Worm (Caenorhabditis elegans) whole organism, young adult: ENCODE data around the gene med-2.
A peak's percentile ranks its signal among the peaks of the same experiment; 100 is the strongest.

Experiments used
- B0035.1 ChIP-seq: sonication (generic microtip); optimal IDR thresholded peaks from 2 replicates; lab custom pipeline; 2016; ENCODE audit warnings: missing genetic modification characterization, mild to moderate bottlenecking, missing compliant biosample characterization, missing genotype, missing genetic modification reagents
- D2030.7 ChIP-seq: fragments of 200-800 bp; sonication (Bioruptor generic); IDR thresholded peaks from 2 replicates; pipeline ENCODE4 v1.3.6; 2022; ENCODE audit warnings: missing genetic modification reagents, missing genetic modification characterization, missing compliant biosample characterization
- F23B12.7 ChIP-seq: sonication (generic microtip); optimal IDR thresholded peaks from 2 replicates; lab custom pipeline; 2017; ENCODE audit warnings: missing genetic modification characterization, mild to moderate bottlenecking, missing compliant biosample characterization, antibody characterized with exemption, moderate library complexity; ENCODE audit not compliant: insufficient read depth
- F55B11.4 ChIP-seq: sonication (generic microtip); optimal IDR thresholded peaks from 2 replicates; lab custom pipeline; 2016; ENCODE audit warnings: missing compliant biosample characterization, missing genetic modification characterization, borderline replicate concordance; ENCODE audit not compliant: insufficient read depth
- F57A8.1 ChIP-seq: fragments of 200-800 bp; sonication (Bioruptor generic); optimal IDR thresholded peaks from 2 replicates; lab custom pipeline; 2018; ENCODE audit warnings: mild to moderate bottlenecking, missing genetic modification characterization, moderate library complexity, missing compliant biosample characterization
- K11D2.4 ChIP-seq: fragments of 200-800 bp; sonication (Bioruptor generic); IDR thresholded peaks from 2 replicates; pipeline ENCODE4 v1.3.6; 2022; ENCODE audit warnings: missing genetic modification reagents, missing genetic modification characterization, missing compliant biosample characterization
- ZK185.1 ChIP-seq: sonication (generic microtip); optimal IDR thresholded peaks from 2 replicates; lab custom pipeline; 2016; ENCODE audit warnings: mild to moderate bottlenecking, missing genetic modification characterization, missing compliant biosample characterization; ENCODE audit not compliant: poor library complexity, severe bottlenecking
- ama-1 ChIP-seq, 3 experiments: fragments of 150-350 bp in 1 of 3; sonication (generic microtip) in 2 of 3; optimal IDR thresholded peaks; 2 replicates each; lab custom pipeline; 2014 to 2018; ENCODE audit warnings: missing biosample characterization in 2 of 3, missing genetic modification characterization in 2 of 3, missing genetic modification reagents in 2 of 3
- aptf-2 ChIP-seq: fragments of 200-800 bp; sonication (Bioruptor generic); conservative IDR thresholded peaks from 2 replicates; pipeline ENCODE4 v1.3.6; 2022; ENCODE audit warnings: missing genetic modification reagents, missing genetic modification characterization, missing compliant biosample characterization
- cebp-1 ChIP-seq, 2 experiments: fragments of 200-800 bp in 1 of 2; sonication (Bioruptor generic) in 1 of 2; sonication (generic microtip) in 1 of 2; IDR thresholded peaks in 1 of 2; optimal IDR thresholded peaks in 1 of 2; 2 replicates each; pipeline versions ENCODE4 v1.3.6 to Lab custom; 2017 to 2022; ENCODE audit warnings: missing compliant biosample characterization in 2 of 2, missing genetic modification characterization in 2 of 2, mild to moderate bottlenecking in 1 of 2, missing genetic modification reagents in 1 of 2, moderate library complexity in 1 of 2
- dpff-1 ChIP-seq: sonication (generic microtip); optimal IDR thresholded peaks from 2 replicates; lab custom pipeline; 2017; ENCODE audit warnings: mild to moderate bottlenecking, missing genetic modification characterization, missing compliant biosample characterization
- egl-44 ChIP-seq: fragments of 200-800 bp; sonication (Bioruptor generic); IDR thresholded peaks from 2 replicates; pipeline ENCODE4 v1.3.6; 2022; ENCODE audit warnings: missing genetic modification reagents, missing genetic modification characterization, missing compliant biosample characterization
- egrh-3 ChIP-seq: fragments of 200-800 bp; sonication (Bioruptor generic); IDR thresholded peaks from 2 replicates; pipeline ENCODE4 v1.3.6; 2022; ENCODE audit warnings: missing genetic modification reagents, missing genetic modification characterization, missing compliant biosample characterization
- lag-1 ChIP-seq: fragments of 200-800 bp; sonication (Bioruptor generic); IDR thresholded peaks from 2 replicates; pipeline ENCODE4 v1.3.6; 2022; ENCODE audit warnings: missing genetic modification reagents, missing genetic modification characterization, missing compliant biosample characterization
- let-526 ChIP-seq: fragments of 200-800 bp; sonication (Bioruptor generic); IDR thresholded peaks from 2 replicates; pipeline ENCODE4 v1.3.6; 2022; ENCODE audit warnings: missing genetic modification reagents, missing genetic modification characterization, missing compliant biosample characterization
- lin-35 ChIP-seq, 3 experiments: fragments of 150-350 bp in 2 of 3; sonication (generic microtip) in 1 of 3; optimal IDR thresholded peaks; 2 replicates each; lab custom pipeline; 2014 to 2018; ENCODE audit warnings: missing biosample characterization in 3 of 3, missing genetic modification characterization in 3 of 3, missing genetic modification reagents in 3 of 3
- lin-54 ChIP-seq: fragments of 200-800 bp; sonication (Bioruptor generic); optimal IDR thresholded peaks from 2 replicates; lab custom pipeline; 2018; ENCODE audit warnings: mild to moderate bottlenecking, missing genetic modification characterization, missing compliant biosample characterization
- lsy-27 ChIP-seq: sonication (generic microtip); optimal IDR thresholded peaks from 2 replicates; lab custom pipeline; 2017; ENCODE audit warnings: missing genetic modification characterization, mild to moderate bottlenecking, missing compliant biosample characterization, antibody characterized with exemption, missing genotype, borderline replicate concordance; ENCODE audit not compliant: insufficient read depth
- madf-10 ChIP-seq: sonication (generic microtip); optimal IDR thresholded peaks from 2 replicates; lab custom pipeline; 2016; ENCODE audit warnings: mild to moderate bottlenecking, missing genetic modification characterization, missing compliant biosample characterization
- mes-4 ChIP-seq: sonication (generic microtip); optimal IDR thresholded peaks from 2 replicates; lab custom pipeline; 2016; ENCODE audit warnings: missing genotype, missing genetic modification characterization, missing compliant biosample characterization
- mxl-1 ChIP-seq: sonication (generic microtip); optimal IDR thresholded peaks from 2 replicates; lab custom pipeline; 2016; ENCODE audit warnings: missing genetic modification characterization, missing compliant biosample characterization
- nfya-1 ChIP-seq: sonication (generic microtip); optimal IDR thresholded peaks from 2 replicates; lab custom pipeline; 2017; ENCODE audit warnings: antibody characterized with exemption, missing compliant biosample characterization, missing genetic modification characterization, borderline replicate concordance; ENCODE audit not compliant: insufficient read depth
- nhr-90 ChIP-seq: sonication (generic microtip); optimal IDR thresholded peaks from 2 replicates; lab custom pipeline; 2016; ENCODE audit warnings: missing genotype, mild to moderate bottlenecking, missing genetic modification characterization, missing compliant biosample characterization
- pha-4 ChIP-seq: fragments of 150-350 bp; sonication (generic microtip); optimal IDR thresholded peaks from 2 replicates; lab custom pipeline; 2014; ENCODE audit warnings: missing biosample characterization, missing genetic modification reagents, missing genetic modification characterization
- snpc-1.1 ChIP-seq: sonication (generic microtip); optimal IDR thresholded peaks from 2 replicates; lab custom pipeline; 2017; ENCODE audit warnings: missing genetic modification characterization, mild to moderate bottlenecking, missing compliant biosample characterization, antibody characterized with exemption, moderate library complexity, missing genotype, missing genetic modification reagents; ENCODE audit not compliant: insufficient read depth
- snpc-3.4 ChIP-seq: sonication (generic microtip); optimal IDR thresholded peaks from 2 replicates; lab custom pipeline; 2017; ENCODE audit warnings: missing genetic modification characterization, mild to moderate bottlenecking, missing compliant biosample characterization, antibody characterized with exemption, moderate library complexity, missing genotype, missing genetic modification reagents
- snpc-4 ChIP-seq, 5 experiments: fragments of 150-350 bp in 1 of 5; sonication (generic microtip) in 4 of 5; optimal IDR thresholded peaks; 2 replicates each; lab custom pipeline; 2014 to 2018; ENCODE audit warnings: missing genetic modification characterization in 5 of 5, missing biosample characterization in 3 of 5, antibody characterized with exemption in 2 of 5, mild to moderate bottlenecking in 2 of 5, missing compliant biosample characterization in 2 of 5, missing genotype in 2 of 5, moderate library complexity in 2 of 5, missing genetic modification reagents in 1 of 5
- sptf-2 ChIP-seq: fragments of 200-800 bp; sonication (Bioruptor generic); optimal IDR thresholded peaks from 2 replicates; lab custom pipeline; 2018; ENCODE audit warnings: mild to moderate bottlenecking, missing genetic modification characterization, missing compliant biosample characterization
- tlf-1 ChIP-seq: fragments of 200-800 bp; sonication (Bioruptor generic); optimal IDR thresholded peaks from 2 replicates; lab custom pipeline; 2018; ENCODE audit warnings: mild to moderate bottlenecking, missing genetic modification characterization, missing compliant biosample characterization
- unc-62 ChIP-seq: fragments of 150-350 bp; optimal IDR thresholded peaks from 2 replicates; lab custom pipeline; 2014; ENCODE audit warnings: missing biosample characterization, missing genetic modification reagents, missing genetic modification characterization
- ztf-18 ChIP-seq: sonication (generic microtip); optimal IDR thresholded peaks from 2 replicates; lab custom pipeline; 2016; ENCODE audit warnings: missing genotype, mild to moderate bottlenecking, missing genetic modification characterization, missing compliant biosample characterization
- ztf-22 ChIP-seq: fragments of 200-800 bp; sonication (Bioruptor generic); optimal IDR thresholded peaks from 2 replicates; lab custom pipeline; 2018; ENCODE audit warnings: mild to moderate bottlenecking, missing genetic modification characterization, moderate library complexity, missing compliant biosample characterization
- ztf-26 ChIP-seq: sonication (generic microtip); optimal IDR thresholded peaks from 2 replicates; lab custom pipeline; 2017; ENCODE audit warnings: missing genetic modification characterization, missing compliant biosample characterization

med-2 gene

ce11 chrIII:6871067-6871466, 13.2 kb upstream of the med-2 start:
- TF ChIP-seq madf-10 (tag; lab: Kevin White, UChicago): no peak
- no peak for TF ChIP-seq pha-4 (tag; lab: Kevin White, UChicago)
- no peak for TF ChIP-seq F57A8.1 (GFP tag; lab: Kevin White, UChicago)
- TF ChIP-seq F55B11.4 (tag; lab: Kevin White, UChicago): no peak
- no peak for TF ChIP-seq lin-35 (GFP tag; optimal IDR thresholded peaks at IDR 0.05; lab: Kevin White, UChicago)
- TF ChIP-seq snpc-3.4 (tag; lab: Kevin White, UChicago): no peak
- no peak for TF ChIP-seq D2030.7
- TF ChIP-seq let-526 (GFP tag; lab: Robert Waterston, UW): no peak
- no peak for TF ChIP-seq nhr-90
- TF ChIP-seq snpc-1.1: no peak
- TF ChIP-seq dpff-1 (tag; lab: Kevin White, UChicago): no peak
- no peak for TF ChIP-seq mes-4 (tag; lab: Kevin White, UChicago)
- TF ChIP-seq sptf-2 (GFP tag; lab: Kevin White, UChicago): no peak
- no peak for TF ChIP-seq lsy-27 (tag; lab: Kevin White, UChicago)
- TF ChIP-seq F23B12.7 (tag; lab: Kevin White, UChicago): no peak

- no peak for TF ChIP-seq lag-1
- no peak for TF ChIP-seq B0035.1 (tag; lab: Kevin White, UChicago)
- peak; percentile 26 for TF ChIP-seq ama-1 (optimal IDR thresholded peaks at IDR 0.05; lab: Kevin White, UChicago)
- no peak for TF ChIP-seq ama-1 (GFP tag; optimal IDR thresholded peaks at IDR 0.05; lab: Kevin White, UChicago)
- no peak for TF ChIP-seq mxl-1 (tag; lab: Kevin White, UChicago)
- TF ChIP-seq lin-35 (GFP tag; optimal IDR thresholded peaks at IDR 0.05; lab: Kevin White, UChicago): peak in 1 of 3 experiments; percentile 15
- TF ChIP-seq lin-54 (GFP tag; lab: Kevin White, UChicago): no peak
These were observed 12.6 kb upstream of the med-2 start for ce11 chrIII:6871668-6872067.

- TF ChIP-seq K11D2.4 (GFP tag; lab: Robert Waterston, UW) (peak; percentile 30; the same call in 1 of the 2 replicates), egl-44 (GFP tag; lab: Robert Waterston, UW) (no peak)
These were observed 11.7 kb upstream of the med-2 start, which contains the start of gene K04C2.3 for ce11 chrIII:6872534-6873150. TSS of gene K04C2.3 (plus strand) at chrIII:6873089.

ce11 chrIII:6873724-6874123, 10.6 kb upstream of the med-2 start:
- peak in 1 of 3 experiments; percentile 10 for TF ChIP-seq lin-35 (GFP tag; optimal IDR thresholded peaks at IDR 0.05; lab: Kevin White, UChicago)
- TF ChIP-seq tlf-1 (GFP tag; lab: Kevin White, UChicago): peak; percentile 23
- TF ChIP-seq egrh-3 (GFP tag; lab: Robert Waterston, UW): no peak
- TF ChIP-seq ama-1 (optimal IDR thresholded peaks at IDR 0.05; lab: Kevin White, UChicago): peak; percentile 46
- no peak for TF ChIP-seq ama-1 (GFP tag; optimal IDR thresholded peaks at IDR 0.05; lab: Kevin White, UChicago)
- TF ChIP-seq K11D2.4 (GFP tag; lab: Robert Waterston, UW): peak; percentile 51; the same call in 1 of the 2 replicates

- TF ChIP-seq ZK185.1 (tag; lab: Kevin White, UChicago) (no peak), nhr-90 (no peak), nfya-1 (tag; lab: Kevin White, UChicago) (no peak), ztf-22 (no peak), aptf-2 (GFP tag; lab: Robert Waterston, UW) (no peak), egl-44 (GFP tag; lab: Robert Waterston, UW) (no peak), unc-62 (GFP tag; lab: Kevin White, UChicago) (no peak), cebp-1 (GFP tag; IDR thresholded peaks at IDR 0.05; lab: Robert Waterston, UW) (no peak), cebp-1 (tag; optimal IDR thresholded peaks at IDR 0.05; lab: Kevin White, UChicago) (no peak), pha-4 (tag; lab: Kevin White, UChicago) (no peak), ztf-26 (tag; lab: Kevin White, UChicago) (no peak), ztf-18 (no peak), snpc-4 (GFP tag; optimal IDR thresholded peaks at IDR 0.05; lab: Kevin White, UChicago) (no peak), snpc-4 (tag; optimal IDR thresholded peaks at IDR 0.05; lab: Kevin White, UChicago) (no peak)
These were observed 3.5 kb upstream of the med-2 start, which contains the start of gene K04C2.7 for ce11 chrIII:6880797-6881196. TSS of gene K04C2.7 (plus strand) at chrIII:6881097.
